Worm (Caenorhabditis elegans): Measurements from ENCODE around the gene F27E5.7.

ce11 chrII:10121725-10122124, 840 bp upstream of the F27E5.7 start, which contains the start of gene lov-1:
- TF ChIP-seq ceh-6 (GFP tag; optimal IDR thresholded peaks at IDR 0.05) = no peak
- no peak for TF ChIP-seq fkh-10 (GFP tag; optimal IDR thresholded peaks at IDR 0.05)
- no peak for TF ChIP-seq C38D4.7 (GFP tag; optimal IDR thresholded peaks at IDR 0.05)
- TF ChIP-seq che-1 (tag; optimal IDR thresholded peaks at IDR 0.05) = no peak
- TF ChIP-seq zip-5 (tag; optimal IDR thresholded peaks at IDR 0.05) = no peak
- TF ChIP-seq pha-4 (tag; optimal IDR thresholded peaks at IDR 0.05) = no peak
- no peak for TF ChIP-seq nhr-11 (tag; optimal IDR thresholded peaks at IDR 0.05)
- no peak for TF ChIP-seq pqm-1 (tag; optimal IDR thresholded peaks at IDR 0.05)
- no peak for TF ChIP-seq gmeb-2 (tag; optimal IDR thresholded peaks at IDR 0.05)
- no peak for TF ChIP-seq hlh-13 (GFP tag; optimal IDR thresholded peaks at IDR 0.05)
- TF ChIP-seq ama-1 (optimal IDR thresholded peaks at IDR 0.05) = no peak
- no peak for TF ChIP-seq F13H6.1 (tag; optimal IDR thresholded peaks at IDR 0.05)
- TF ChIP-seq ets-4 (tag; optimal IDR thresholded peaks at IDR 0.05) = no peak

All from whole organism, late embryonic.